Fruit fly (Drosophila melanogaster): Measurements from ENCODE around the gene CG5693.

dm6 chr2L:17963710-17964109, 42.7 kb upstream of the CG5693 start:
- TF ChIP-seq CG12605 (GFP tag; IDR thresholded peaks at IDR 0.05): no peak
- no peak for TF ChIP-seq CG9948 (tag; optimal IDR thresholded peaks at IDR 0.05)
- no peak for TF ChIP-seq Ets98B (GFP tag; IDR thresholded peaks at IDR 0.05)
- TF ChIP-seq CG13204 (GFP tag; optimal IDR thresholded peaks at IDR 0.05): no peak
- TF ChIP-seq CG4496 (GFP tag; IDR thresholded peaks at IDR 0.05): no peak
- TF ChIP-seq CG34367 (tag; optimal IDR thresholded peaks at IDR 0.05): no peak
- TF ChIP-seq gl (tag; optimal IDR thresholded peaks at IDR 0.05): no peak

All from whole organism, pupa.